Fruit fly (Drosophila melanogaster): ENCODE data around the gene CG4789.

Gene CG4789

dm6 chrX:16751579-16752156, 49.1 kb upstream of the CG4789 start, which contains the start of gene goe (continued):
- TF ChIP-seq CG10979 (tag; optimal IDR thresholded peaks at IDR 0.05), result peak; percentile 30
- TF ChIP-seq Deaf1 (tag; optimal IDR thresholded peaks at IDR 0.05), result no peak
- peak; percentile 73; the same call in 2 of the 3 replicates for TF ChIP-seq Optix (GFP tag; IDR thresholded peaks at IDR 0.05)
- peak; percentile 2 for TF ChIP-seq fd96Cb (tag; optimal IDR thresholded peaks at IDR 0.05)
- peak; percentile 20 for TF ChIP-seq Fer2 (tag; optimal IDR thresholded peaks at IDR 0.05)
- 0 out of 2 replicates have a peak, but pooled peaks have one; percentile 45 for TF ChIP-seq sim (GFP tag; IDR thresholded peaks at IDR 0.05)
- peak; percentile 74; the same call in 1 of the 2 replicates for TF ChIP-seq CG16779 (GFP tag; IDR thresholded peaks at IDR 0.05)
- TF ChIP-seq ac (GFP tag; optimal IDR thresholded peaks at IDR 0.05), result peak; percentile 36
- peak; percentile 75 for TF ChIP-seq CG10366 (GFP tag; IDR thresholded peaks at IDR 0.05)
- peak; percentile 75 for TF ChIP-seq da (GFP tag; optimal IDR thresholded peaks at IDR 0.05)
- TF ChIP-seq inv (GFP tag; IDR thresholded peaks at IDR 0.05; ENCODE audit: partially characterized antibody), result peak; percentile 94
- TF ChIP-seq D (optimal IDR thresholded peaks at IDR 0.05), result no peak
- TF ChIP-seq D (GFP tag; optimal IDR thresholded peaks at IDR 0.05), result no peak
- TF ChIP-seq CG30020 (tag; optimal IDR thresholded peaks at IDR 0.05), result peak; percentile 38
- TF ChIP-seq ken (GFP tag; IDR thresholded peaks at IDR 0.05), result peak; percentile 88
- peak; percentile 68 for TF ChIP-seq CG12104 (GFP tag; optimal IDR thresholded peaks at IDR 0.05)
- TF ChIP-seq CG33213 (GFP tag; optimal IDR thresholded peaks at IDR 0.05), result peak; percentile 89
- peak; percentile 89 for TF ChIP-seq mam (GFP tag; optimal IDR thresholded peaks at IDR 0.05)
- peak; percentile 25 for TF ChIP-seq CG4617 (GFP tag; optimal IDR thresholded peaks at IDR 0.05; ENCODE audit: borderline replicate concordance)
- TF ChIP-seq Gug (GFP tag; IDR thresholded peaks at IDR 0.05), result peak; percentile 81
- peak; percentile 69 for TF ChIP-seq gem (tag; optimal IDR thresholded peaks at IDR 0.05)
- TF ChIP-seq wdn (GFP tag; IDR thresholded peaks at IDR 0.05), result peak; percentile 62
- TF ChIP-seq PHDP (tag; optimal IDR thresholded peaks at IDR 0.05), result peak; percentile 79
- TF ChIP-seq CG6791 (GFP tag; IDR thresholded peaks at IDR 0.05; ENCODE audit: partially characterized antibody), result peak; percentile 83
- no peak for TF ChIP-seq dan (GFP tag; IDR thresholded peaks at IDR 0.05)
- TF ChIP-seq HLH54F (GFP tag; optimal IDR thresholded peaks at IDR 0.05), result peak; percentile 83
- peak; percentile 20 for TF ChIP-seq D19B (GFP tag; optimal IDR thresholded peaks at IDR 0.05)
- TF ChIP-seq NC2α (GFP tag; optimal IDR thresholded peaks at IDR 0.05), result peak; percentile 56
- TF ChIP-seq CG11560 (tag; IDR thresholded peaks at IDR 0.05), result peak; percentile 51; the same call in 2 of the 3 replicates
- TF ChIP-seq CG9609 (GFP tag; optimal IDR thresholded peaks at IDR 0.05), result peak; percentile 87
- peak; percentile 68 for TF ChIP-seq eyg (GFP tag; optimal IDR thresholded peaks at IDR 0.05)
- peak; percentile 86 for TF ChIP-seq schlank (tag; optimal IDR thresholded peaks at IDR 0.05)
- no peak for TF ChIP-seq tll (GFP tag; optimal IDR thresholded peaks at IDR 0.05)
- peak; percentile 76 for TF ChIP-seq CG6813 (GFP tag; optimal IDR thresholded peaks at IDR 0.05)
- peak; percentile 85 for TF ChIP-seq bcd (GFP tag; optimal IDR thresholded peaks at IDR 0.05)
- peak; percentile 60 for TF ChIP-seq stc (GFP tag; IDR thresholded peaks at IDR 0.05)
- TF ChIP-seq chn (GFP tag; optimal IDR thresholded peaks at IDR 0.05), result peak; percentile 81
- no peak; the same call in 1 of the 2 replicates for TF ChIP-seq Poxn (GFP tag; IDR thresholded peaks at IDR 0.05)
- peak; percentile 90 for TF ChIP-seq Dad (GFP tag; optimal IDR thresholded peaks at IDR 0.05)
- 0 out of 2 replicates have a peak, but pooled peaks have one; percentile 27 for TF ChIP-seq gsb (GFP tag; IDR thresholded peaks at IDR 0.05)
- TF ChIP-seq CG14860 (GFP tag; IDR thresholded peaks at IDR 0.05; ENCODE audit: partially characterized antibody), result peak; percentile 56; the same call in 2 of the 3 replicates
- TF ChIP-seq CG15073 (GFP tag; optimal IDR thresholded peaks at IDR 0.05), result no peak
- peak; percentile 71 for TF ChIP-seq Oaz (GFP tag; IDR thresholded peaks at IDR 0.05)
- peak; percentile 63 for TF ChIP-seq ato (GFP tag; IDR thresholded peaks at IDR 0.05; ENCODE audit: partially characterized antibody)
- peak; percentile 62 for TF ChIP-seq CG8089 (GFP tag; optimal IDR thresholded peaks at IDR 0.05)
- peak; percentile 81 for TF ChIP-seq bab2 (GFP tag; optimal IDR thresholded peaks at IDR 0.05)
- TF ChIP-seq B-H1 (GFP tag; IDR thresholded peaks at IDR 0.05), result peak; percentile 50
- TF ChIP-seq ro (GFP tag; IDR thresholded peaks at IDR 0.05), result peak; percentile 19; the same call in 1 of the 2 replicates
- TF ChIP-seq h (optimal IDR thresholded peaks at IDR 0.05), result no peak
- TF ChIP-seq org-1 (GFP tag; optimal IDR thresholded peaks at IDR 0.05), result peak; percentile 77

Data from whole organism, embryonic.